Worm (Caenorhabditis elegans) whole organism, young adult: ENCODE results near the gene sre-1.

ENCODE experiments used
- B0035.1 ChIP-seq: sonication (generic microtip); optimal IDR thresholded peaks from 2 replicates; lab custom pipeline; 2016; ENCODE audit warnings: missing genetic modification characterization, mild to moderate bottlenecking, missing compliant biosample characterization, missing genotype, missing genetic modification reagents
- B0261.1 ChIP-seq: sonication (generic microtip); optimal IDR thresholded peaks from 2 replicates; lab custom pipeline; 2016; ENCODE audit warnings: mild to moderate bottlenecking, missing genetic modification characterization, moderate library complexity, missing compliant biosample characterization
- C06A6.2 ChIP-seq: fragments of 200-800 bp; sonication (Bioruptor generic); conservative IDR thresholded peaks from 2 replicates; pipeline ENCODE4 v1.3.6; 2022; ENCODE audit warnings: missing genetic modification characterization, missing compliant biosample characterization
- F23B12.7 ChIP-seq: sonication (generic microtip); optimal IDR thresholded peaks from 2 replicates; lab custom pipeline; 2017; ENCODE audit warnings: missing genetic modification characterization, mild to moderate bottlenecking, missing compliant biosample characterization, antibody characterized with exemption, moderate library complexity; ENCODE audit not compliant: insufficient read depth
- F37B4.10 ChIP-seq: fragments of 200-800 bp; sonication (Bioruptor generic); IDR thresholded peaks from 2 replicates; pipeline ENCODE4 v1.3.6; 2022; ENCODE audit warnings: missing genetic modification characterization, missing compliant biosample characterization
- F39B2.1 ChIP-seq: fragments of 200-800 bp; sonication (Bioruptor generic); IDR thresholded peaks from 2 replicates; pipeline ENCODE4 v1.3.6; 2022; ENCODE audit warnings: missing genetic modification reagents, missing genetic modification characterization, missing compliant biosample characterization
- F52B5.7 ChIP-seq: sonication (generic microtip); optimal IDR thresholded peaks from 2 replicates; lab custom pipeline; 2016; ENCODE audit warnings: mild to moderate bottlenecking, missing genetic modification characterization, missing compliant biosample characterization
- T26A5.8 ChIP-seq: sonication (generic microtip); optimal IDR thresholded peaks from 2 replicates; lab custom pipeline; 2016; ENCODE audit warnings: missing genetic modification characterization, missing compliant biosample characterization
- Y67H2A.10 ChIP-seq: fragments of 200-800 bp; sonication (Bioruptor generic); conservative IDR thresholded peaks from 2 replicates; pipeline ENCODE4 v1.3.6; 2022; ENCODE audit warnings: missing genetic modification reagents, missing genetic modification characterization, missing compliant biosample characterization
- ccch-3 ChIP-seq: fragments of 200-800 bp; sonication (Bioruptor generic); optimal IDR thresholded peaks from 2 replicates; lab custom pipeline; 2018; ENCODE audit warnings: mild to moderate bottlenecking, missing genetic modification characterization, missing compliant biosample characterization
- cebp-1 ChIP-seq, 2 experiments: fragments of 200-800 bp in 1 of 2; sonication (Bioruptor generic) in 1 of 2; sonication (generic microtip) in 1 of 2; IDR thresholded peaks in 1 of 2; optimal IDR thresholded peaks in 1 of 2; 2 replicates each; pipeline versions ENCODE4 v1.3.6 to Lab custom; 2017 to 2022; ENCODE audit warnings: missing compliant biosample characterization in 2 of 2, missing genetic modification characterization in 2 of 2, mild to moderate bottlenecking in 1 of 2, missing genetic modification reagents in 1 of 2, moderate library complexity in 1 of 2
- cebp-2 ChIP-seq: fragments of 200-800 bp; sonication (Bioruptor generic); IDR thresholded peaks from 2 replicates; pipeline ENCODE4 v1.3.6; 2022; ENCODE audit warnings: missing genetic modification characterization, missing compliant biosample characterization
- ceh-100 ChIP-seq: fragments of 200-800 bp; sonication (Bioruptor generic); IDR thresholded peaks from 2 replicates; pipeline ENCODE4 v1.3.6; 2022; ENCODE audit warnings: missing genetic modification reagents, missing genetic modification characterization, missing compliant biosample characterization
- ceh-27 ChIP-seq: fragments of 200-800 bp; sonication (Bioruptor generic); optimal IDR thresholded peaks from 2 replicates; lab custom pipeline; 2018; ENCODE audit warnings: mild to moderate bottlenecking, missing genetic modification characterization, moderate library complexity, missing compliant biosample characterization
- dpff-1 ChIP-seq: sonication (generic microtip); optimal IDR thresholded peaks from 2 replicates; lab custom pipeline; 2017; ENCODE audit warnings: mild to moderate bottlenecking, missing genetic modification characterization, missing compliant biosample characterization
- ekl-4 ChIP-seq: fragments of 200-800 bp; sonication (Bioruptor generic); IDR thresholded peaks from 2 replicates; pipeline ENCODE4 v1.3.6; 2022; ENCODE audit warnings: missing genetic modification reagents, missing genetic modification characterization, missing compliant biosample characterization
- ets-4 ChIP-seq: fragments of 200-800 bp; sonication (Bioruptor generic); optimal IDR thresholded peaks from 2 replicates; lab custom pipeline; 2018; ENCODE audit warnings: mild to moderate bottlenecking, missing genetic modification characterization, missing compliant biosample characterization
- fkh-3 ChIP-seq: sonication (generic microtip); optimal IDR thresholded peaks from 2 replicates; lab custom pipeline; 2016; ENCODE audit warnings: mild to moderate bottlenecking, missing genetic modification characterization, missing compliant biosample characterization
- gei-17 ChIP-seq: fragments of 200-800 bp; sonication (Bioruptor generic); optimal IDR thresholded peaks from 2 replicates; lab custom pipeline; 2018; ENCODE audit warnings: mild to moderate bottlenecking, missing genetic modification characterization, missing compliant biosample characterization
- hlh-12 ChIP-seq: sonication (generic microtip); optimal IDR thresholded peaks from 2 replicates; lab custom pipeline; 2016; ENCODE audit warnings: missing genetic modification characterization, missing compliant biosample characterization
- hmg-1.2 ChIP-seq: fragments of 200-800 bp; sonication (Bioruptor generic); IDR thresholded peaks from 2 replicates; pipeline ENCODE4 v1.3.6; 2022; ENCODE audit warnings: missing genetic modification reagents, missing genetic modification characterization, missing compliant biosample characterization
- hrde-1 ChIP-seq: sonication (generic microtip); optimal IDR thresholded peaks from 2 replicates; lab custom pipeline; 2016; ENCODE audit warnings: missing genetic modification characterization, mild to moderate bottlenecking, missing compliant biosample characterization, moderate library complexity, missing genotype, missing genetic modification reagents, borderline replicate concordance
- hsf-1 ChIP-seq: fragments of 200-800 bp; sonication (Bioruptor generic); IDR thresholded peaks from 2 replicates; pipeline ENCODE4 v1.3.6; 2022; ENCODE audit warnings: missing genetic modification reagents, missing genetic modification characterization, missing compliant biosample characterization
- lin-26 ChIP-seq: fragments of 200-800 bp; sonication (Bioruptor generic); IDR thresholded peaks from 2 replicates; pipeline ENCODE4 v1.3.6; 2022; ENCODE audit warnings: missing genetic modification reagents, missing genetic modification characterization, missing compliant biosample characterization
- madf-3 ChIP-seq: fragments of 200-800 bp; sonication (Bioruptor generic); IDR thresholded peaks from 2 replicates; pipeline ENCODE4 v1.3.6; 2022; ENCODE audit warnings: missing genetic modification reagents, missing genetic modification characterization, missing compliant biosample characterization
- madf-6 ChIP-seq: fragments of 200-800 bp; sonication (Bioruptor generic); IDR thresholded peaks from 2 replicates; pipeline ENCODE4 v1.3.6; 2022; ENCODE audit warnings: missing genetic modification reagents, missing genetic modification characterization, missing compliant biosample characterization
- nhr-120 ChIP-seq: fragments of 200-800 bp; sonication (Bioruptor generic); IDR thresholded peaks from 2 replicates; pipeline ENCODE4 v1.3.6; 2022; ENCODE audit warnings: missing genetic modification characterization, missing compliant biosample characterization
- rcor-1 ChIP-seq: fragments of 200-800 bp; sonication (Bioruptor generic); IDR thresholded peaks from 2 replicates; pipeline ENCODE4 v1.3.6; 2022; ENCODE audit warnings: missing genetic modification reagents, missing genetic modification characterization, missing compliant biosample characterization
- snpc-1.1 ChIP-seq: sonication (generic microtip); optimal IDR thresholded peaks from 2 replicates; lab custom pipeline; 2017; ENCODE audit warnings: missing genetic modification characterization, mild to moderate bottlenecking, missing compliant biosample characterization, antibody characterized with exemption, moderate library complexity, missing genotype, missing genetic modification reagents; ENCODE audit not compliant: insufficient read depth
- xnd-1 ChIP-seq: sonication (generic microtip); optimal IDR thresholded peaks from 2 replicates; lab custom pipeline; 2016; ENCODE audit warnings: missing genotype, missing genetic modification reagents, missing genetic modification characterization, missing compliant biosample characterization
- zfh-2 ChIP-seq: fragments of 200-800 bp; sonication (Bioruptor generic); conservative IDR thresholded peaks from 2 replicates; pipeline ENCODE4 v1.3.6; 2022; ENCODE audit warnings: missing genetic modification reagents, missing genetic modification characterization, missing compliant biosample characterization
- ztf-25 ChIP-seq: fragments of 200-800 bp; sonication (Bioruptor generic); IDR thresholded peaks from 2 replicates; pipeline ENCODE4 v1.3.6; 2022; ENCODE audit warnings: missing genetic modification reagents, missing genetic modification characterization, missing compliant biosample characterization

Gene sre-1

ce11 chrII:7663704-7664660 lies 45.5 kb upstream of the sre-1 start, which contains the start of the genes F18A1.7 and rpa-1 (continued):
- TF ChIP-seq F39B2.1 (GFP tag; lab: Robert Waterston, UW): no peak
- peak; percentile 98 for TF ChIP-seq madf-6 (GFP tag; lab: Robert Waterston, UW)

- TF ChIP-seq F37B4.10 (GFP tag; lab: Robert Waterston, UW): 0 out of 2 replicates have a peak, but pooled peaks have one; percentile 9
- TF ChIP-seq ets-4 (GFP tag; lab: Kevin White, UChicago): no peak
- no peak for TF ChIP-seq F52B5.7 (tag; lab: Kevin White, UChicago)
- no peak for TF ChIP-seq ccch-3 (GFP tag; lab: Kevin White, UChicago)
- TF ChIP-seq B0035.1 (tag; lab: Kevin White, UChicago): no peak
These were observed 43.2 kb upstream of the sre-1 start for ce11 chrII:7666338-7666737.

ce11 chrII:7666967-7667366 lies 42.5 kb upstream of the sre-1 start, which contains the start of gene lir-2:
Gene lir-2, plus strand, starts transcription at chrII:7667267.
- peak; percentile 21; the same call in 1 of the 2 replicates for TF ChIP-seq rcor-1 (GFP tag; lab: Robert Waterston, UW)
- TF ChIP-seq ekl-4: no peak
- peak; percentile 29; the same call in 1 of the 2 replicates for TF ChIP-seq hmg-1.2
- TF ChIP-seq nhr-120: no peak
- 0 out of 2 replicates have a peak, but pooled peaks have one; percentile 22 for TF ChIP-seq zfh-2
- 0 out of 2 replicates have a peak, but pooled peaks have one; percentile 28 for TF ChIP-seq madf-3 (GFP tag; lab: Robert Waterston, UW)
- no peak for TF ChIP-seq cebp-1 (GFP tag; IDR thresholded peaks at IDR 0.05; lab: Robert Waterston, UW)
- TF ChIP-seq cebp-1 (tag; optimal IDR thresholded peaks at IDR 0.05; lab: Kevin White, UChicago): peak; percentile 20
- no peak for TF ChIP-seq cebp-2 (GFP tag; lab: Robert Waterston, UW)
- TF ChIP-seq xnd-1 (tag; lab: Kevin White, UChicago): no peak
- no peak for TF ChIP-seq F39B2.1 (GFP tag; lab: Robert Waterston, UW)
- TF ChIP-seq B0261.1 (tag; lab: Kevin White, UChicago): no peak
- peak; percentile 10 for TF ChIP-seq hrde-1 (tag; lab: Kevin White, UChicago)
- TF ChIP-seq C06A6.2: no peak
- no peak for TF ChIP-seq fkh-3 (tag; lab: Kevin White, UChicago)
- no peak for TF ChIP-seq lin-26 (GFP tag; lab: Robert Waterston, UW)
- 0 out of 2 replicates have a peak, but pooled peaks have one; percentile 19 for TF ChIP-seq madf-6 (GFP tag; lab: Robert Waterston, UW)
- TF ChIP-seq ztf-25 (GFP tag; lab: Robert Waterston, UW): no peak
- no peak for TF ChIP-seq ets-4 (GFP tag; lab: Kevin White, UChicago)
- TF ChIP-seq T26A5.8 (tag; lab: Kevin White, UChicago): no peak
- TF ChIP-seq ceh-27 (GFP tag; lab: Kevin White, UChicago): peak; percentile 10
- no peak for TF ChIP-seq Y67H2A.10
- no peak for TF ChIP-seq dpff-1 (tag; lab: Kevin White, UChicago)
- TF ChIP-seq gei-17 (GFP tag; lab: Kevin White, UChicago): no peak
- no peak for TF ChIP-seq hsf-1
- TF ChIP-seq snpc-1.1 (tag; lab: Kevin White, UChicago): no peak
- TF ChIP-seq hlh-12 (tag; lab: Kevin White, UChicago): no peak
- TF ChIP-seq F23B12.7: no peak
- no peak for TF ChIP-seq ceh-100 (GFP tag; lab: Robert Waterston, UW)
- TF ChIP-seq, all 124 proteins: peak for 8
